Worm (Caenorhabditis elegans) whole organism, late embryonic: Measurements from ENCODE around the gene ZK287.1.

Source experiments
- K09A11.1 ChIP-seq: sonication (generic microtip); optimal IDR thresholded peaks from 2 replicates; lab custom pipeline; 2017; ENCODE audit warnings: antibody characterized with exemption, mild to moderate bottlenecking, missing genetic modification characterization, missing compliant biosample characterization; ENCODE audit not compliant: insufficient read depth
- T23F11.4 ChIP-seq: fragments of 200-800 bp; sonication (Bioruptor generic); optimal IDR thresholded peaks from 2 replicates; lab custom pipeline; 2018; ENCODE audit warnings: mild to moderate bottlenecking, missing genetic modification characterization, missing compliant biosample characterization
- Y22D7AL.16 ChIP-seq: sonication (generic microtip); optimal IDR thresholded peaks from 2 replicates; lab custom pipeline; 2016; ENCODE audit warnings: missing genetic modification characterization, missing compliant biosample characterization
- ahr-1 ChIP-seq: sonication (generic microtip); optimal IDR thresholded peaks from 2 replicates; lab custom pipeline; 2016; ENCODE audit warnings: missing genetic modification characterization, missing compliant biosample characterization
- ama-1 ChIP-seq: fragments of 150-350 bp; optimal IDR thresholded peaks from 2 replicates; lab custom pipeline; 2014
- ceh-2 ChIP-seq: sonication (generic microtip); optimal IDR thresholded peaks from 2 replicates; lab custom pipeline; 2016; ENCODE audit warnings: missing genotype, missing genetic modification characterization, missing compliant biosample characterization
- ceh-30 ChIP-seq: fragments of 150-350 bp; optimal IDR thresholded peaks from 2 replicates; lab custom pipeline; 2014; ENCODE audit warnings: missing biosample characterization, missing genetic modification characterization
- ceh-31 ChIP-seq: sonication (generic microtip); optimal IDR thresholded peaks from 2 replicates; lab custom pipeline; 2016; ENCODE audit warnings: missing genetic modification characterization, missing compliant biosample characterization
- ceh-34 ChIP-seq: sonication (generic microtip); optimal IDR thresholded peaks from 2 replicates; lab custom pipeline; 2016; ENCODE audit warnings: mild to moderate bottlenecking, missing genetic modification characterization, missing compliant biosample characterization
- ceh-6 ChIP-seq: fragments of 200-800 bp; sonication (Bioruptor generic); optimal IDR thresholded peaks from 2 replicates; lab custom pipeline; 2018; ENCODE audit warnings: mild to moderate bottlenecking, missing genetic modification characterization, missing compliant biosample characterization
- ceh-9 ChIP-seq: sonication (generic microtip); optimal IDR thresholded peaks from 2 replicates; lab custom pipeline; 2016; ENCODE audit warnings: mild to moderate bottlenecking, missing genetic modification characterization, inconsistent platforms, missing compliant biosample characterization
- che-1 ChIP-seq: sonication (generic microtip); optimal IDR thresholded peaks from 2 replicates; lab custom pipeline; 2016; ENCODE audit warnings: mild to moderate bottlenecking, missing genetic modification characterization, missing compliant biosample characterization
- dmd-4 ChIP-seq: sonication (generic microtip); optimal IDR thresholded peaks from 2 replicates; lab custom pipeline; 2016; ENCODE audit warnings: borderline replicate concordance, missing genetic modification characterization, missing compliant biosample characterization
- dve-1 ChIP-seq: sonication (generic microtip); optimal IDR thresholded peaks from 2 replicates; lab custom pipeline; 2017; ENCODE audit warnings: antibody characterized with exemption, mild to moderate bottlenecking, missing genetic modification characterization, missing compliant biosample characterization
- elt-4 ChIP-seq: sonication (generic microtip); optimal IDR thresholded peaks from 2 replicates; lab custom pipeline; 2016; ENCODE audit warnings: missing genetic modification characterization, missing compliant biosample characterization
- fax-1 ChIP-seq: sonication (generic microtip); optimal IDR thresholded peaks from 2 replicates; lab custom pipeline; 2016; ENCODE audit warnings: missing genotype, missing genetic modification characterization, missing compliant biosample characterization
- fkh-10 ChIP-seq: fragments of 150-350 bp; optimal IDR thresholded peaks from 2 replicates; lab custom pipeline; 2014; ENCODE audit warnings: missing biosample characterization, missing genetic modification reagents, missing genetic modification characterization
- fkh-6 ChIP-seq: sonication (generic microtip); optimal IDR thresholded peaks from 2 replicates; lab custom pipeline; 2016; ENCODE audit warnings: missing genetic modification characterization, missing compliant biosample characterization
- gmeb-2 ChIP-seq: sonication (generic microtip); optimal IDR thresholded peaks from 2 replicates; lab custom pipeline; 2016; ENCODE audit warnings: missing genetic modification characterization, inconsistent platforms, missing compliant biosample characterization
- hlh-30 ChIP-seq: sonication (generic microtip); optimal IDR thresholded peaks from 2 replicates; lab custom pipeline; 2017; ENCODE audit warnings: antibody characterized with exemption, missing genetic modification characterization, missing compliant biosample characterization; ENCODE audit not compliant: insufficient read depth
- hlh-6 ChIP-seq: sonication (generic microtip); optimal IDR thresholded peaks from 2 replicates; lab custom pipeline; 2016; ENCODE audit warnings: missing genotype, missing genetic modification characterization, missing compliant biosample characterization
- hlh-8 ChIP-seq: sonication (generic microtip); optimal IDR thresholded peaks from 2 replicates; lab custom pipeline; 2016; ENCODE audit warnings: missing genotype, missing genetic modification characterization, missing compliant biosample characterization
- nfya-1 ChIP-seq: sonication (generic microtip); optimal IDR thresholded peaks from 2 replicates; lab custom pipeline; 2017; ENCODE audit warnings: missing genetic modification characterization, mild to moderate bottlenecking, missing compliant biosample characterization, antibody characterized with exemption, moderate library complexity
- nhr-11 ChIP-seq: fragments of 150-350 bp; optimal IDR thresholded peaks from 2 replicates; lab custom pipeline; 2014; ENCODE audit warnings: missing biosample characterization, missing genetic modification characterization
- odd-2 ChIP-seq: sonication (generic microtip); optimal IDR thresholded peaks from 2 replicates; lab custom pipeline; 2017; ENCODE audit warnings: antibody characterized with exemption, mild to moderate bottlenecking, missing genetic modification characterization, missing compliant biosample characterization
- pag-3 ChIP-seq: sonication (generic microtip); optimal IDR thresholded peaks from 2 replicates; lab custom pipeline; 2016; ENCODE audit warnings: missing compliant biosample characterization, missing genetic modification characterization, borderline replicate concordance
- pat-9 ChIP-seq: fragments of 200-800 bp; sonication (Bioruptor generic); optimal IDR thresholded peaks from 2 replicates; lab custom pipeline; 2018; ENCODE audit warnings: mild to moderate bottlenecking, missing genetic modification characterization, moderate library complexity, missing compliant biosample characterization
- pax-1 ChIP-seq: fragments of 150-350 bp; optimal IDR thresholded peaks from 2 replicates; lab custom pipeline; 2014; ENCODE audit warnings: missing biosample characterization, missing genetic modification characterization
- pha-4 ChIP-seq: fragments of 150-350 bp; optimal IDR thresholded peaks from 2 replicates; lab custom pipeline; 2018; ENCODE audit warnings: missing biosample characterization, missing genetic modification reagents, missing genetic modification characterization
- pros-1 ChIP-seq: fragments of 150-350 bp; optimal IDR thresholded peaks from 2 replicates; lab custom pipeline; 2014; ENCODE audit warnings: missing biosample characterization, missing genetic modification reagents, missing genetic modification characterization
- rnt-1 ChIP-seq: sonication (generic microtip); optimal IDR thresholded peaks from 2 replicates; lab custom pipeline; 2016; ENCODE audit warnings: missing genetic modification characterization, missing compliant biosample characterization
- sdc-2 ChIP-seq: sonication (generic microtip); optimal IDR thresholded peaks from 2 replicates; lab custom pipeline; 2016; ENCODE audit warnings: missing genotype, missing genetic modification characterization, missing compliant biosample characterization
- sox-2 ChIP-seq: fragments of 200-800 bp; sonication (Bioruptor generic); IDR thresholded peaks from 2 replicates; pipeline ENCODE4 v1.3.6; 2022; ENCODE audit warnings: missing genetic modification reagents, missing genetic modification characterization, missing compliant biosample characterization
- tbx-2 ChIP-seq: sonication (generic microtip); optimal IDR thresholded peaks from 2 replicates; lab custom pipeline; 2016; ENCODE audit warnings: missing genetic modification characterization, missing compliant biosample characterization
- tbx-7 ChIP-seq: sonication (generic microtip); optimal IDR thresholded peaks from 2 replicates; lab custom pipeline; 2016; ENCODE audit warnings: missing genotype, missing genetic modification characterization, missing compliant biosample characterization
- unc-42 ChIP-seq: sonication (generic microtip); optimal IDR thresholded peaks from 2 replicates; lab custom pipeline; 2016; ENCODE audit warnings: missing genotype, missing genetic modification characterization, missing compliant biosample characterization
- unc-55 ChIP-seq: sonication (generic microtip); optimal IDR thresholded peaks from 2 replicates; lab custom pipeline; 2017; ENCODE audit warnings: missing biosample characterization, missing genetic modification reagents, missing genetic modification characterization
- unc-86 ChIP-seq: sonication (generic microtip); optimal IDR thresholded peaks from 2 replicates; lab custom pipeline; 2016; ENCODE audit warnings: missing genetic modification characterization, missing compliant biosample characterization

The ZK287.1 gene

ce11 chrV:9673199-9673843 is 6.8 kb downstream of the ZK287.1 start, which contains the start of gene sulp-8:
sulp-8 (minus strand) TSS chrV:9673667.
- TF ChIP-seq ama-1 (lab: Kevin White, UChicago) (no peak), sox-2 (GFP tag; lab: Robert Waterston, UW) (no peak), dmd-4 (tag; lab: Kevin White, UChicago) (no peak), nhr-11 (no peak), pros-1 (no peak), hlh-30 (tag; lab: Kevin White, UChicago) (no peak), fkh-6 (tag; lab: Kevin White, UChicago) (no peak), che-1 (no peak), unc-55 (no peak), Y22D7AL.16 (tag; lab: Kevin White, UChicago) (no peak), ceh-30 (tag; lab: Kevin White, UChicago) (no peak), ceh-34 (tag; lab: Kevin White, UChicago) (no peak), hlh-6 (tag; lab: Kevin White, UChicago) (no peak)

- TF ChIP-seq fax-1 (tag; lab: Kevin White, UChicago) (no peak), pros-1 (no peak), sdc-2 (no peak), ceh-2 (tag; lab: Kevin White, UChicago) (no peak), pag-3 (no peak), elt-4 (tag; lab: Kevin White, UChicago) (no peak), dve-1 (tag; lab: Kevin White, UChicago) (no peak), fkh-6 (tag; lab: Kevin White, UChicago) (no peak), unc-42 (tag; lab: Kevin White, UChicago) (no peak), K09A11.1 (no peak), ceh-31 (tag; lab: Kevin White, UChicago) (no peak), gmeb-2 (no peak), unc-55 (no peak), tbx-2 (tag; lab: Kevin White, UChicago) (no peak), ahr-1 (tag; lab: Kevin White, UChicago) (no peak), tbx-7 (tag; lab: Kevin White, UChicago) (no peak), che-1 (no peak), fkh-10 (no peak), pax-1 (tag; lab: Kevin White, UChicago) (no peak), nfya-1 (tag; lab: Kevin White, UChicago) (no peak)
Observed at ce11 chrV:9677977-9678376, 11.5 kb downstream of the ZK287.1 start, which contains the start of gene cthd-1. cthd-1 (plus strand) TSS chrV:9678277.

DNA sequence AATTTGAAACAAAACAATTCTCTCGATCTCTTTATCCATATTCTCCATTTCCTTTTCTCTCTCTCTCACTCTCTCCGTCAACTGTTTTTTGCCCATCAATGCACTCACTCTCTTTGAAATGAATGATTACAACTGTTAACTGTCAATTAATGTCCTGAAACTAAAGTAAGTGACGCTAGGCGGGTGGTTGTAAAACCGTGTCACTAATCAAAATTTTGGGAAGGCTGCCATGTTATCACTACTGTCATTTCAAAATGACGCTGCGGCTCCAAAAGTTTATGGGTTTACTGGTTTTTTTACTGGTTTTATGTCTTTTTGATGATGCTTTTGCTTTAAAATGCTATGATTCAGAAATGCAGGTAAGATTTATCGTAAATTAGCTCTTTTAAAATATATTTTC is 12.7 kb downstream of the ZK287.1 start, which contains the start of gene ZK287.9:
Gene ZK287.9, plus strand, starts transcription at position 192 of the 400 bp plus-strand sequence.
- TF ChIP-seq pat-9 (tag; lab: Kevin White, UChicago) (no peak), pros-1 (no peak), T23F11.4 (GFP tag; lab: Kevin White, UChicago) (no peak), ceh-9 (tag; lab: Kevin White, UChicago) (no peak), unc-42 (tag; lab: Kevin White, UChicago) (no peak), gmeb-2 (no peak), K09A11.1 (no peak), ceh-6 (no peak), pha-4 (tag; lab: Kevin White, UChicago) (no peak), rnt-1 (no peak), hlh-8 (no peak), odd-2 (no peak), elt-4 (tag; lab: Kevin White, UChicago) (no peak), unc-86 (tag; lab: Kevin White, UChicago) (no peak), fkh-10 (no peak)
